Fruit fly (Drosophila melanogaster) whole organism, wandering third instar larva: ENCODE measurements around the gene Gpdh1.
A peak's percentile ranks its signal among the peaks of the same experiment; 100 is the strongest.

Experiments used
- Abd-B ChIP-seq: fragments of >200 bp; optimal IDR thresholded peaks from 2 replicates; lab custom pipeline; 2017; ENCODE audit warnings: missing biosample characterization, missing genetic modification characterization
- CG32264 ChIP-seq: fragments of 200-800 bp; sonication (Bioruptor generic); optimal IDR thresholded peaks from 2 replicates; lab custom pipeline; 2016; ENCODE audit warnings: missing biosample characterization, missing genetic modification characterization
- Dfd ChIP-seq: fragments of >200 bp; optimal IDR thresholded peaks from 2 replicates; lab custom pipeline; 2017; ENCODE audit warnings: missing biosample characterization, missing genetic modification characterization
- Dif ChIP-seq: fragments of 200-275, 200-300 bp; sonication (Bioruptor generic); optimal IDR thresholded peaks from 2 replicates; lab custom pipeline; 2018; ENCODE audit warnings: missing biosample characterization, missing genetic modification characterization; ENCODE audit not compliant: partially characterized antibody
- GATAd ChIP-seq: sonication (Bioruptor generic); optimal IDR thresholded peaks from 2 replicates; lab custom pipeline; 2016; ENCODE audit warnings: missing biosample characterization, missing genetic modification characterization
- Hnf4 ChIP-seq: fragments of 200-800 bp; sonication (Bioruptor generic); optimal IDR thresholded peaks from 2 replicates; lab custom pipeline; 2016; ENCODE audit warnings: missing biosample characterization, mild to moderate bottlenecking, missing genetic modification characterization
- Hr78 ChIP-seq: fragments of >200 bp; optimal IDR thresholded peaks from 2 replicates; lab custom pipeline; 2017; ENCODE audit warnings: missing biosample characterization, missing genetic modification characterization
- Hr83 ChIP-seq: fragments of 200-300 bp; sonication (Bioruptor generic); optimal IDR thresholded peaks from 2 replicates; lab custom pipeline; 2016; ENCODE audit warnings: missing biosample characterization, mild to moderate bottlenecking, missing genetic modification characterization, moderate library complexity; ENCODE audit not compliant: poor library complexity, severe bottlenecking
- Mio ChIP-seq: sonication (Bioruptor generic); optimal IDR thresholded peaks from 2 replicates; lab custom pipeline; 2016; ENCODE audit warnings: missing biosample characterization, missing genetic modification characterization
- Myc ChIP-seq: fragments of >200 bp; optimal IDR thresholded peaks from 2 replicates; lab custom pipeline; 2017
- N ChIP-seq: fragments of >200 bp; optimal IDR thresholded peaks from 2 replicates; lab custom pipeline; 2018; ENCODE audit warnings: missing biosample characterization, missing external identifiers, missing genetic modification characterization
- OdsH ChIP-seq: fragments of 200-800 bp; sonication (Bioruptor generic); optimal IDR thresholded peaks from 2 replicates; lab custom pipeline; 2016; ENCODE audit warnings: missing biosample characterization, mild to moderate bottlenecking, missing genetic modification characterization
- Rel ChIP-seq, 2 experiments: fragments of 200-800 bp; sonication (Bioruptor generic) in 1 of 2; optimal IDR thresholded peaks; 2 replicates in 1 of 2; 3 replicates in 1 of 2; lab custom pipeline; 2016 to 2019; ENCODE audit warnings: mild to moderate bottlenecking in 2 of 2, missing biosample characterization in 2 of 2, missing genetic modification characterization in 2 of 2, moderate library complexity in 1 of 2
- Sp1 ChIP-seq: fragments of 200-800 bp; sonication (Bioruptor generic); optimal IDR thresholded peaks from 3 replicates; lab custom pipeline; 2019; ENCODE audit warnings: missing biosample characterization, mild to moderate bottlenecking, missing genetic modification characterization, moderate library complexity
- Vsx2 ChIP-seq: fragments of 200-300, 225-300 bp; sonication (Bioruptor generic); optimal IDR thresholded peaks from 2 replicates; lab custom pipeline; 2018; ENCODE audit warnings: missing biosample characterization, missing genetic modification characterization; ENCODE audit not compliant: partially characterized antibody
- brk ChIP-seq: fragments of 200-800 bp; sonication (Bioruptor generic); optimal IDR thresholded peaks from 2 replicates; lab custom pipeline; 2016; ENCODE audit warnings: missing biosample characterization, mild to moderate bottlenecking, missing genetic modification characterization
- dl ChIP-seq, 2 experiments: fragments of 175-275, 200-275 bp in 1 of 2; fragments of 200-275 bp in 1 of 2; sonication (Bioruptor generic); optimal IDR thresholded peaks; lab custom pipeline; 2018; ENCODE audit warnings: mild to moderate bottlenecking in 2 of 2, missing biosample characterization in 2 of 2, missing genetic modification characterization in 2 of 2, moderate library complexity in 2 of 2; ENCODE audit not compliant: partially characterized antibody in 2 of 2, insufficient read depth in 1 of 2
- dmrt93B ChIP-seq: fragments of 200-800 bp; sonication (Bioruptor generic); optimal IDR thresholded peaks from 2 replicates; lab custom pipeline; 2018; ENCODE audit warnings: missing biosample characterization, mild to moderate bottlenecking, missing genetic modification characterization
- dsf ChIP-seq: sonication (Bioruptor generic); optimal IDR thresholded peaks from 2 replicates; lab custom pipeline; 2016; ENCODE audit warnings: missing biosample characterization, missing genetic modification characterization, borderline replicate concordance
- ey ChIP-seq: fragments of 200-800 bp; sonication (Bioruptor generic); optimal IDR thresholded peaks from 2 replicates; lab custom pipeline; 2016; ENCODE audit warnings: missing biosample characterization, missing genetic modification characterization
- foxo ChIP-seq, 2 experiments: fragments of 200-800 bp; sonication (Bioruptor generic); optimal IDR thresholded peaks; 2 replicates in 1 of 2; 3 replicates in 1 of 2; lab custom pipeline; 2016 to 2017; ENCODE audit warnings: missing biosample characterization in 2 of 2, missing genetic modification characterization in 2 of 2
- fru ChIP-seq: fragments of 200-800 bp; sonication (Bioruptor generic); optimal IDR thresholded peaks from 3 replicates; lab custom pipeline; 2016; ENCODE audit warnings: missing biosample characterization, mild to moderate bottlenecking, missing genetic modification characterization
- h ChIP-seq: fragments of 200-800 bp; sonication (Bioruptor generic); optimal IDR thresholded peaks from 3 replicates; lab custom pipeline; 2016; ENCODE audit warnings: missing biosample characterization, mild to moderate bottlenecking, missing genetic modification characterization
- jim ChIP-seq: fragments of 175-275, 200-325 bp; sonication (Bioruptor generic); optimal IDR thresholded peaks from 2 replicates; lab custom pipeline; 2016; ENCODE audit warnings: missing biosample characterization, mild to moderate bottlenecking, missing genetic modification characterization
- lola ChIP-seq: fragments of >200 bp; optimal IDR thresholded peaks from 2 replicates; lab custom pipeline; 2017; ENCODE audit warnings: missing biosample characterization, missing genetic modification characterization
- pan ChIP-seq: fragments of >200 bp; optimal IDR thresholded peaks from 2 replicates; lab custom pipeline; 2017
- rgr ChIP-seq: fragments of 200-800 bp; sonication (Bioruptor generic); optimal IDR thresholded peaks from 3 replicates; lab custom pipeline; 2016; ENCODE audit warnings: missing biosample characterization, mild to moderate bottlenecking, missing genetic modification characterization
- sage ChIP-seq: fragments of 200-800 bp; sonication (Bioruptor generic); optimal IDR thresholded peaks from 2 replicates; lab custom pipeline; 2016; ENCODE audit warnings: missing biosample characterization, mild to moderate bottlenecking, missing genetic modification characterization
- sv ChIP-seq: fragments of 200-800 bp; sonication (Bioruptor generic); optimal IDR thresholded peaks from 3 replicates; lab custom pipeline; 2016; ENCODE audit warnings: missing biosample characterization, missing genetic modification characterization
- tai ChIP-seq: sonication (Bioruptor generic); optimal IDR thresholded peaks from 2 replicates; lab custom pipeline; 2016; ENCODE audit warnings: missing biosample characterization, missing genetic modification characterization
- usp ChIP-seq: fragments of >200 bp; optimal IDR thresholded peaks from 2 replicates; lab custom pipeline; 2017; ENCODE audit warnings: missing biosample characterization, missing genetic modification characterization
- woc ChIP-seq: sonication (Bioruptor generic); optimal IDR thresholded peaks from 2 replicates; lab custom pipeline; 2016; ENCODE audit warnings: missing biosample characterization, mild to moderate bottlenecking, missing genetic modification characterization

Gpdh1 gene

dm6 chr2L:5944305-5945282, 1.2 kb downstream of the Gpdh1 start:
- no peak for TF ChIP-seq brk (GFP tag; lab: Kevin White, UChicago)
- TF ChIP-seq Abd-B (GFP tag; lab: Kevin White, UChicago) = no peak
- peak; percentile 42 for TF ChIP-seq Vsx2
- no peak for TF ChIP-seq Mio (GFP tag; lab: Kevin White, UChicago)
- TF ChIP-seq Dfd (GFP tag; lab: Kevin White, UChicago) = no peak
- TF ChIP-seq dmrt93B = no peak
- TF ChIP-seq lola = no peak
- no peak for TF ChIP-seq sv (GFP tag; lab: Kevin White, UChicago)
- TF ChIP-seq ey = no peak
- peak; percentile 72 for TF ChIP-seq h
- no peak for TF ChIP-seq fru (GFP tag; lab: Kevin White, UChicago)
- peak; percentile 30 for TF ChIP-seq Hr83 (GFP tag; lab: Kevin White, UChicago)
- no peak for TF ChIP-seq GATAd (GFP tag; lab: Kevin White, UChicago)
- no peak for TF ChIP-seq Hnf4 (GFP tag; lab: Kevin White, UChicago)
- no peak for TF ChIP-seq woc (GFP tag; lab: Kevin White, UChicago)
- TF ChIP-seq Myc (lab: Kevin White, UChicago) = no peak
- no peak for TF ChIP-seq dsf (GFP tag; lab: Kevin White, UChicago)
- TF ChIP-seq tai = no peak
- no peak for TF ChIP-seq foxo (GFP tag; optimal IDR thresholded peaks at IDR 0.05; lab: Kevin White, UChicago)
- no peak for TF ChIP-seq pan (lab: Kevin White, UChicago)
- no peak for TF ChIP-seq rgr (GFP tag; lab: Kevin White, UChicago)
- TF ChIP-seq Sp1 (GFP tag; lab: Kevin White, UChicago) = no peak
- TF ChIP-seq sage = no peak
- TF ChIP-seq N (GFP tag; lab: Kevin White, UChicago) = no peak
- no peak for TF ChIP-seq Hr78 (GFP tag; lab: Kevin White, UChicago)
- no peak for TF ChIP-seq OdsH (GFP tag; lab: Kevin White, UChicago)
- peak; percentile 75 for TF ChIP-seq Dif (GFP tag; lab: Kevin White, UChicago)
- no peak for TF ChIP-seq jim (GFP tag; lab: Kevin White, UChicago)
- no peak for TF ChIP-seq usp (GFP tag; lab: Kevin White, UChicago)
- TF ChIP-seq Rel (GFP tag; optimal IDR thresholded peaks at IDR 0.05; lab: Kevin White, UChicago) = no peak
- TF ChIP-seq Rel (tag; optimal IDR thresholded peaks at IDR 0.05; lab: Kevin White, UChicago) = peak; percentile 80
- peak; percentile 73 to 84 for TF ChIP-seq dl (GFP tag; optimal IDR thresholded peaks at IDR 0.05; lab: Kevin White, UChicago; ENCODE audit: insufficient read depth in 1 of 2, partially characterized antibody in 2 of 2)

- TF ChIP-seq Sp1 (GFP tag; lab: Kevin White, UChicago) (no peak), Dfd (GFP tag; lab: Kevin White, UChicago) (no peak), Hr83 (GFP tag; lab: Kevin White, UChicago) (no peak), woc (GFP tag; lab: Kevin White, UChicago) (no peak)
Observed at dm6 chr2L:5945651-5946547, 2.5 kb downstream of the Gpdh1 start.

DNA sequence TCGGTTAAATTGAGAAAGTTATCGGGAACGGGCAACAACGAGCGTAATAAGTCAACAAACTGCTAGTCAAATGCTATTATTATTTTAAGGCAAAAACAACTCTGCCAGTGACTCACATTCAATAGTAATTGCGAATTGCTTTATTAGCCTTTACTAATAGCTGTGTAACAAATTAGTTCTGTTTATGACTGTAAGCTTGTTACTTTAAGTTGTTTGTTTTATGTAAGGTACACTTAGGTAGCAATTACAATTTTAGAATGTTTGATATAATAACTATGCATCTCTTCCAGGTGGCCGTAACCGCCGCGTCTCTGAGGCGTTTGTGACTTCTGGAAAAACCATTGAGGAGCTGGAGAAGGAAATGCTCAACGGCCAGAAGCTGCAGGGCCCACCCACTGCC, 3.3 kb downstream of the Gpdh1 start:
- no peak for TF ChIP-seq foxo (GFP tag; optimal IDR thresholded peaks at IDR 0.05; lab: Kevin White, UChicago)

DNA sequence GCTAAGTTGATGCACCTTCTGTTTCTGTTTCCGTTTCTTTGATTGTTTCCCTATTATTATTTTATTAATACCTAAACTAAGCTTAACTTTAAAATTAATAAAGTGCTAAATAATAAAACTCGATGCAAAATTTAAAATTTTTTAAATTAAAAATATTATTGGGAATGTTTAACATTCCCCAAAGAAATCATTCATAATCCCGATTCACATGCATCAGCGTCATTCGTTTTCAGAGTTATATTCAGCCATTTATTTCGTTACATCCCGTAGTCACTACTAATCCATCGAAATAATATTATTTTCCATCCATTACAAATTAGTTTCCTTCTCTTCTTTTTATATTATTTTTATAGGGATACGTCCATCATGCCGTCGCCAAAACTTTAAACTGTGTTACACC, 4.1 kb downstream of the Gpdh1 start:
- TF ChIP-seq OdsH (GFP tag; lab: Kevin White, UChicago) (no peak), CG32264 (no peak), GATAd (GFP tag; lab: Kevin White, UChicago) (no peak), lola (no peak)
